Fruit fly (Drosophila melanogaster) whole organism, embryonic: ENCODE measurements around the gene PGRP-LA.

ENCODE experiments used
- Atf3 ChIP-seq: fragments of 200-800 bp; sonication (Bioruptor generic); optimal IDR thresholded peaks from 3 replicates; lab custom pipeline; 2016; ENCODE audit warnings: missing biosample characterization, missing genetic modification characterization
- Atf6 ChIP-seq: fragments of 200-800 bp; sonication (Bioruptor generic); IDR thresholded peaks from 2 replicates; pipeline ENCODE4 v1.3.6; 2022; ENCODE audit warnings: missing biosample characterization, missing genetic modification characterization
- B-H2 ChIP-seq: fragments of 200-800 bp; sonication (Bioruptor generic); optimal IDR thresholded peaks from 2 replicates; lab custom pipeline; 2018; ENCODE audit warnings: missing biosample characterization, mild to moderate bottlenecking, missing genetic modification characterization
- BEAF-32 ChIP-seq: fragments of 200-800 bp; sonication (Bioruptor generic); optimal IDR thresholded peaks from 3 replicates; lab custom pipeline; 2017; ENCODE audit warnings: missing biosample characterization, missing genetic modification characterization, mild to moderate bottlenecking, moderate library complexity, missing genetic modification reagents
- CG11085 ChIP-seq: fragments of 200-800 bp; sonication (Bioruptor generic); IDR thresholded peaks from 2 replicates; pipeline ENCODE4 v1.3.6; 2022; ENCODE audit warnings: missing biosample characterization, missing genetic modification characterization
- CG12299 ChIP-seq: fragments of 200-800 bp; sonication (Bioruptor generic); optimal IDR thresholded peaks from 2 replicates; lab custom pipeline; 2018; ENCODE audit warnings: missing biosample characterization, mild to moderate bottlenecking, missing genetic modification characterization
- CG12659 ChIP-seq: fragments of 200-800 bp; sonication (Bioruptor generic); optimal IDR thresholded peaks from 3 replicates; lab custom pipeline; 2017; ENCODE audit warnings: mild to moderate bottlenecking, missing biosample characterization, missing genetic modification reagents, missing genetic modification characterization
- CG12744 ChIP-seq: fragments of 200-800 bp; sonication (Bioruptor generic); optimal IDR thresholded peaks from 2 replicates; lab custom pipeline; 2016; ENCODE audit warnings: missing biosample characterization, missing genetic modification characterization
- CG13775 ChIP-seq: fragments of 200-800 bp; sonication (Bioruptor generic); optimal IDR thresholded peaks from 3 replicates; lab custom pipeline; 2017; ENCODE audit warnings: missing biosample characterization, mild to moderate bottlenecking, missing genetic modification characterization
- CG17385 ChIP-seq: fragments of 200-800 bp; sonication (Bioruptor generic); optimal IDR thresholded peaks from 3 replicates; lab custom pipeline; 2018; ENCODE audit warnings: missing biosample characterization, mild to moderate bottlenecking, missing genetic modification characterization
- CG17829 ChIP-seq: fragments of 200-800 bp; optimal IDR thresholded peaks from 2 replicates; lab custom pipeline; 2019; ENCODE audit warnings: missing biosample characterization, mild to moderate bottlenecking, missing genetic modification characterization, moderate library complexity
- CG18599 ChIP-seq: fragments of 200-800 bp; sonication (Bioruptor generic); optimal IDR thresholded peaks from 3 replicates; lab custom pipeline; 2017; ENCODE audit warnings: missing biosample characterization, missing genetic modification characterization, mild to moderate bottlenecking, moderate library complexity, missing genetic modification reagents
- CG30403 ChIP-seq: fragments of 200-800 bp; sonication (Bioruptor generic); optimal IDR thresholded peaks from 3 replicates; lab custom pipeline; 2016; ENCODE audit warnings: missing biosample characterization, missing genetic modification characterization
- CG31224 ChIP-seq: fragments of 200-800 bp; sonication (Bioruptor generic); IDR thresholded peaks from 2 replicates; pipeline ENCODE4 v1.3.6; 2022; ENCODE audit warnings: missing biosample characterization, missing genetic modification characterization
- CG4328 ChIP-seq: fragments of 200-800 bp; sonication (Bioruptor generic); optimal IDR thresholded peaks from 3 replicates; lab custom pipeline; 2017; ENCODE audit warnings: missing biosample characterization, missing genetic modification reagents, missing genetic modification characterization
- CG4360 ChIP-seq: fragments of 200-800 bp; sonication (Bioruptor generic); IDR thresholded peaks from 2 replicates; pipeline ENCODE4 v1.3.6; 2022; ENCODE audit warnings: missing biosample characterization, missing genetic modification characterization
- CG6791 ChIP-seq: fragments of 200-800 bp; sonication (Bioruptor generic); IDR thresholded peaks from 3 replicates; pipeline ENCODE4 v1.3.6; 2022; ENCODE audit warnings: missing biosample characterization, missing genetic modification characterization; ENCODE audit not compliant: partially characterized antibody
- CG8924 ChIP-seq: fragments of 200-800 bp; optimal IDR thresholded peaks from 3 replicates; lab custom pipeline; 2019; ENCODE audit warnings: missing biosample characterization, mild to moderate bottlenecking, missing genetic modification characterization, moderate library complexity
- D ChIP-seq, 2 experiments: fragments of 200-800 bp in 1 of 2; fragments of >200 bp in 1 of 2; sonication (Bioruptor generic) in 1 of 2; optimal IDR thresholded peaks; 2 replicates in 1 of 2; 3 replicates in 1 of 2; lab custom pipeline; 2017; ENCODE audit warnings: mild to moderate bottlenecking in 1 of 2, missing biosample characterization in 1 of 2, missing genetic modification characterization in 1 of 2, missing genetic modification reagents in 1 of 2
- Dbx ChIP-seq: fragments of 200-800 bp; sonication (Bioruptor generic); IDR thresholded peaks from 3 replicates; pipeline ENCODE4 v1.3.6; 2022; ENCODE audit warnings: missing biosample characterization, missing genetic modification characterization
- Deaf1 ChIP-seq: fragments of 200-800 bp; optimal IDR thresholded peaks from 3 replicates; lab custom pipeline; 2019; ENCODE audit warnings: missing biosample characterization, mild to moderate bottlenecking, missing genetic modification characterization, moderate library complexity
- Dek ChIP-seq: fragments of 200-800 bp; sonication (Bioruptor generic); optimal IDR thresholded peaks from 3 replicates; lab custom pipeline; 2019; ENCODE audit warnings: missing biosample characterization, mild to moderate bottlenecking, missing genetic modification characterization, moderate library complexity
- E2f2 ChIP-seq: fragments of 200-800 bp; sonication (Bioruptor generic); IDR thresholded peaks from 2 replicates; pipeline ENCODE4 v1.3.6; 2022; ENCODE audit warnings: missing biosample characterization, missing genetic modification characterization
- Gug ChIP-seq: fragments of 200-800 bp; sonication (Bioruptor generic); IDR thresholded peaks from 4 replicates; pipeline ENCODE4 v1.3.6; 2022; ENCODE audit warnings: missing biosample characterization, missing genetic modification characterization
- HLH3B ChIP-seq: fragments of 200-800 bp; sonication (Bioruptor generic); IDR thresholded peaks from 2 replicates; pipeline ENCODE4 v1.3.6; 2022; ENCODE audit warnings: missing biosample characterization, missing genetic modification characterization
- Hand ChIP-seq: fragments of 200-800 bp; sonication (Bioruptor generic); optimal IDR thresholded peaks from 2 replicates; lab custom pipeline; 2017; ENCODE audit warnings: mild to moderate bottlenecking, missing biosample characterization, missing genetic modification reagents, missing genetic modification characterization
- Max ChIP-seq: fragments of 200-800 bp; sonication (Bioruptor generic); optimal IDR thresholded peaks from 2 replicates; lab custom pipeline; 2016; ENCODE audit warnings: missing biosample characterization, mild to moderate bottlenecking, missing genetic modification characterization
- Meics ChIP-seq: fragments of 200-800 bp; sonication (Bioruptor generic); optimal IDR thresholded peaks from 2 replicates; lab custom pipeline; 2017; ENCODE audit warnings: missing biosample characterization, mild to moderate bottlenecking, missing genetic modification characterization
- Oaz ChIP-seq: fragments of 200-800 bp; sonication (Bioruptor generic); IDR thresholded peaks from 2 replicates; pipeline ENCODE4 v1.3.6; 2022; ENCODE audit warnings: missing biosample characterization, missing genetic modification characterization
- Opbp ChIP-seq: fragments of 200-800 bp; sonication (Bioruptor generic); IDR thresholded peaks from 3 replicates; pipeline ENCODE4 v1.3.6; 2022; ENCODE audit warnings: missing biosample characterization, missing genetic modification characterization; ENCODE audit not compliant: partially characterized antibody
- ara ChIP-seq: fragments of 200-800 bp; sonication (Bioruptor generic); IDR thresholded peaks from 2 replicates; pipeline ENCODE4 v1.3.6; 2022; ENCODE audit warnings: missing biosample characterization, missing genetic modification characterization
- ash1 ChIP-seq: fragments of 200-800 bp; sonication (Bioruptor generic); optimal IDR thresholded peaks from 2 replicates; lab custom pipeline; 2018; ENCODE audit warnings: missing biosample characterization, mild to moderate bottlenecking, missing genetic modification characterization
- chif ChIP-seq, 2 experiments: fragments of 200-800 bp; sonication (Bioruptor generic); optimal IDR thresholded peaks; 3 replicates each; lab custom pipeline; 2016; ENCODE audit warnings: missing biosample characterization in 2 of 2, missing genetic modification characterization in 2 of 2
- chn ChIP-seq: fragments of 200-800 bp; sonication (Bioruptor generic); optimal IDR thresholded peaks from 2 replicates; lab custom pipeline; 2016; ENCODE audit warnings: missing biosample characterization, missing genetic modification characterization
- dimm ChIP-seq: fragments of 200-800 bp; sonication (Bioruptor generic); IDR thresholded peaks from 2 replicates; pipeline ENCODE4 v1.3.6; 2022; ENCODE audit warnings: missing biosample characterization, missing genetic modification characterization
- fd64A ChIP-seq: fragments of 200-800 bp; sonication (Bioruptor generic); optimal IDR thresholded peaks from 3 replicates; lab custom pipeline; 2018; ENCODE audit warnings: missing biosample characterization, mild to moderate bottlenecking, missing genetic modification characterization
- fd96Cb ChIP-seq: fragments of 200-800 bp; sonication (Bioruptor generic); optimal IDR thresholded peaks from 2 replicates; lab custom pipeline; 2018; ENCODE audit warnings: missing biosample characterization, mild to moderate bottlenecking, missing genetic modification characterization, moderate library complexity
- gem ChIP-seq: fragments of 200-800 bp; sonication (Bioruptor generic); optimal IDR thresholded peaks from 2 replicates; lab custom pipeline; 2019; ENCODE audit warnings: missing biosample characterization, mild to moderate bottlenecking, missing genetic modification characterization, moderate library complexity
- h ChIP-seq: fragments of >200 bp; optimal IDR thresholded peaks from 2 replicates; lab custom pipeline; 2017
- hb ChIP-seq: fragments of 200-800 bp; sonication (Bioruptor generic); IDR thresholded peaks from 3 replicates; pipeline ENCODE4 v1.3.6; 2022; ENCODE audit warnings: missing biosample characterization, missing genetic modification characterization; ENCODE audit not compliant: partially characterized antibody
- inv ChIP-seq: fragments of 200-800 bp; sonication (Bioruptor generic); IDR thresholded peaks from 2 replicates; pipeline ENCODE4 v1.3.6; 2022; ENCODE audit warnings: missing biosample characterization, missing genetic modification characterization; ENCODE audit not compliant: partially characterized antibody
- kay ChIP-seq: fragments of 200-800 bp; sonication (Bioruptor generic); optimal IDR thresholded peaks from 2 replicates; lab custom pipeline; 2016; ENCODE audit warnings: missing biosample characterization, missing genetic modification characterization
- psq ChIP-seq: fragments of 200-800 bp; sonication (Bioruptor generic); optimal IDR thresholded peaks from 2 replicates; lab custom pipeline; 2017; ENCODE audit warnings: missing biosample characterization, missing genetic modification characterization
- row ChIP-seq: fragments of 200-800 bp; sonication (Bioruptor generic); IDR thresholded peaks from 3 replicates; pipeline ENCODE4 v1.3.6; 2022; ENCODE audit warnings: missing biosample characterization, missing genetic modification characterization
- so ChIP-seq: fragments of 200-800 bp; sonication (Bioruptor generic); IDR thresholded peaks from 3 replicates; pipeline ENCODE4 v1.3.6; 2022; ENCODE audit warnings: missing biosample characterization, missing genetic modification characterization
- tin ChIP-seq: fragments of 200-800 bp; sonication (Bioruptor generic); optimal IDR thresholded peaks from 3 replicates; lab custom pipeline; 2016; ENCODE audit warnings: missing biosample characterization, missing genetic modification characterization
- vnd ChIP-seq: fragments of 200-800 bp; sonication (Bioruptor generic); IDR thresholded peaks from 3 replicates; pipeline ENCODE4 v1.3.6; 2022; ENCODE audit warnings: missing biosample characterization, missing genetic modification characterization; ENCODE audit not compliant: partially characterized antibody
- zen2 ChIP-seq: fragments of 200-800 bp; sonication (Bioruptor generic); IDR thresholded peaks from 3 replicates; pipeline ENCODE4 v1.3.6; 2022; ENCODE audit warnings: missing biosample characterization, missing genetic modification characterization; ENCODE audit not compliant: partially characterized antibody
- zf30C ChIP-seq: fragments of 200-800 bp; sonication (Bioruptor generic); optimal IDR thresholded peaks from 3 replicates; lab custom pipeline; 2018; ENCODE audit warnings: missing biosample characterization, mild to moderate bottlenecking, missing genetic modification characterization
- zfh2 ChIP-seq: fragments of 200-800 bp; sonication (Bioruptor generic); optimal IDR thresholded peaks from 2 replicates; lab custom pipeline; 2016; ENCODE audit warnings: missing biosample characterization, missing genetic modification characterization

Gene PGRP-LA

dm6 chr3L:9370907-9371365 lies 36.8 kb downstream of the PGRP-LA start, which contains the start of gene Fdx1 (continued):
- TF ChIP-seq hb (GFP tag; lab: Robert Waterston, UW), result no peak
- TF ChIP-seq Atf3 (GFP tag; lab: Kevin White, UChicago), result no peak
- TF ChIP-seq psq (GFP tag; lab: Kevin White, UChicago), result no peak
- peak; percentile 21 for TF ChIP-seq CG17829 (tag; lab: Kevin White, UChicago)
- no peak for TF ChIP-seq ash1
- peak; percentile 42 for TF ChIP-seq Meics (GFP tag; lab: Kevin White, UChicago)
- peak; percentile 37; the same call in 1 of the 2 replicates for TF ChIP-seq inv (GFP tag; lab: Robert Waterston, UW)
- TF ChIP-seq kay (GFP tag; lab: Kevin White, UChicago), result no peak
- peak; percentile 18 for TF ChIP-seq B-H2
- no peak for TF ChIP-seq fd64A (GFP tag; lab: Kevin White, UChicago)
- TF ChIP-seq BEAF-32, result peak; percentile 65
- no peak; the same call in 3 of the 4 replicates for TF ChIP-seq Gug
- TF ChIP-seq Max (GFP tag; lab: Kevin White, UChicago), result no peak
- TF ChIP-seq CG12299 (tag; lab: Kevin White, UChicago), result peak; percentile 7
- TF ChIP-seq CG6791 (GFP tag; lab: Robert Waterston, UW), result no peak
- TF ChIP-seq D (optimal IDR thresholded peaks at IDR 0.05; lab: Kevin White, UChicago), result no peak
- no peak for TF ChIP-seq D (GFP tag; optimal IDR thresholded peaks at IDR 0.05; lab: Kevin White, UChicago)
- peak; percentile 47 for TF ChIP-seq CG18599
- TF ChIP-seq zfh2, result peak; percentile 12
- TF ChIP-seq CG13775 (GFP tag; lab: Kevin White, UChicago), result peak; percentile 27
- TF ChIP-seq ara, result no peak
- TF ChIP-seq Dek, result peak; percentile 15
- TF ChIP-seq Deaf1 (tag; lab: Kevin White, UChicago), result no peak
- TF ChIP-seq CG11085 (GFP tag; lab: Robert Waterston, UW), result no peak
- peak; percentile 27 for TF ChIP-seq CG12659
- 0 out of 3 replicates have a peak, but pooled peaks have one; percentile 27 for TF ChIP-seq so (GFP tag; lab: Robert Waterston, UW)
- TF ChIP-seq CG4328 (GFP tag; lab: Kevin White, UChicago), result no peak
- peak; percentile 38; the same call in 1 of the 2 replicates for TF ChIP-seq HLH3B (GFP tag; lab: Robert Waterston, UW)
- no peak for TF ChIP-seq fd96Cb (tag; lab: Kevin White, UChicago)
- TF ChIP-seq CG31224, result no peak
- TF ChIP-seq tin (GFP tag; lab: Kevin White, UChicago), result peak; percentile 41
- no peak for TF ChIP-seq CG4360 (GFP tag; lab: Robert Waterston, UW)
- TF ChIP-seq Hand (GFP tag; lab: Kevin White, UChicago), result no peak
- TF ChIP-seq chif (GFP tag; optimal IDR thresholded peaks at IDR 0.05; lab: Kevin White, UChicago), result no peak
- peak; percentile 28 for TF ChIP-seq CG17385
- no peak for TF ChIP-seq CG12744 (GFP tag; lab: Kevin White, UChicago)
- TF ChIP-seq E2f2 (GFP tag; lab: Robert Waterston, UW), result peak; percentile 90
- TF ChIP-seq dimm (GFP tag; lab: Robert Waterston, UW), result no peak
- peak; percentile 71 for TF ChIP-seq CG30403 (GFP tag; lab: Kevin White, UChicago)
- 0 out of 3 replicates have a peak, but pooled peaks have one; percentile 8 for TF ChIP-seq vnd (GFP tag; lab: Robert Waterston, UW)
- TF ChIP-seq zen2, result no peak
- peak; percentile 59 for TF ChIP-seq Atf6 (GFP tag; lab: Robert Waterston, UW)
- TF ChIP-seq gem (tag; lab: Kevin White, UChicago), result peak; percentile 67
- no peak for TF ChIP-seq CG8924 (tag; lab: Kevin White, UChicago)
- no peak for TF ChIP-seq zf30C (GFP tag; lab: Kevin White, UChicago)
- TF ChIP-seq h, result no peak
- TF ChIP-seq chn (GFP tag; lab: Kevin White, UChicago), result no peak
- peak; percentile 84 for TF ChIP-seq row (GFP tag; lab: Robert Waterston, UW)
- 0 out of 2 replicates have a peak, but pooled peaks have one; percentile 13 for TF ChIP-seq Oaz (GFP tag; lab: Robert Waterston, UW)
- TF ChIP-seq Opbp (GFP tag; lab: Robert Waterston, UW), result no peak; the same call in 2 of the 3 replicates
- TF ChIP-seq Dbx, result peak; percentile 39; the same call in 1 of the 3 replicates
